Fruit fly (Drosophila melanogaster) S2 (cell line): ENCODE data around the gene Gr39a.

Experiments used
- CG8478 ChIP-seq: fragments of >200 bp; optimal IDR thresholded peaks from 2 replicates; lab custom pipeline; 2018
- CTCF ChIP-seq, 2 experiments: fragments of >200 bp; optimal IDR thresholded peaks; 2 replicates each; lab custom pipeline; 2018

- TF ChIP-seq CG8478 (lab: Kevin White, UChicago) (no peak), CTCF (optimal IDR thresholded peaks at IDR 0.05; lab: Kevin White, UChicago) (no peak)
Measured at dm6 chr2L:21330823-21331222, 40.3 kb downstream of the Gr39a start.
